Fruit fly (Drosophila melanogaster) whole organism, embryonic: Measurements from ENCODE around the gene geko.

Experiments
- Bgb ChIP-seq: fragments of 200-800 bp; sonication (Bioruptor generic); IDR thresholded peaks from 2 replicates; pipeline ENCODE4 v1.3.6; 2022; ENCODE audit warnings: missing biosample characterization, missing genetic modification characterization; ENCODE audit not compliant: partially characterized antibody
- BtbVII ChIP-seq: fragments of 200-800 bp; sonication (Bioruptor generic); optimal IDR thresholded peaks from 3 replicates; lab custom pipeline; 2017; ENCODE audit warnings: missing biosample characterization, mild to moderate bottlenecking, missing genetic modification characterization
- CG10979 ChIP-seq: fragments of 200-800 bp; sonication (Bioruptor generic); optimal IDR thresholded peaks from 2 replicates; lab custom pipeline; 2018; ENCODE audit warnings: missing biosample characterization, mild to moderate bottlenecking, missing genetic modification characterization, moderate library complexity
- CG12071 ChIP-seq: fragments of 200-800 bp; sonication (Bioruptor generic); optimal IDR thresholded peaks from 3 replicates; lab custom pipeline; 2018; ENCODE audit warnings: missing biosample characterization, mild to moderate bottlenecking, missing genetic modification characterization
- CG12155 ChIP-seq: fragments of 200-800 bp; sonication (Bioruptor generic); optimal IDR thresholded peaks from 3 replicates; lab custom pipeline; 2016; ENCODE audit warnings: missing biosample characterization, missing genetic modification characterization
- CG14050 ChIP-seq: fragments of 200-800 bp; sonication (Bioruptor generic); IDR thresholded peaks from 3 replicates; pipeline ENCODE4 v1.3.6; 2022; ENCODE audit warnings: missing biosample characterization, missing genetic modification characterization
- CG17359 ChIP-seq: fragments of 200-800 bp; sonication (Bioruptor generic); optimal IDR thresholded peaks from 3 replicates; lab custom pipeline; 2018; ENCODE audit warnings: missing biosample characterization, mild to moderate bottlenecking, missing genetic modification characterization, moderate library complexity
- CG17568 ChIP-seq: fragments of 200-800 bp; sonication (Bioruptor generic); optimal IDR thresholded peaks from 2 replicates; lab custom pipeline; 2018; ENCODE audit warnings: missing biosample characterization, mild to moderate bottlenecking, missing genetic modification characterization, moderate library complexity
- CG1832 ChIP-seq: fragments of 200-800 bp; sonication (Bioruptor generic); optimal IDR thresholded peaks from 2 replicates; lab custom pipeline; 2017; ENCODE audit warnings: missing biosample characterization, mild to moderate bottlenecking, missing genetic modification characterization, inconsistent platforms
- CG2199 ChIP-seq: fragments of 200-800 bp; sonication (Bioruptor generic); IDR thresholded peaks from 3 replicates; pipeline ENCODE4 v1.3.6; 2022; ENCODE audit warnings: missing biosample characterization, missing genetic modification characterization
- CG2875 ChIP-seq: fragments of 200-800 bp; sonication (Bioruptor generic); optimal IDR thresholded peaks from 2 replicates; lab custom pipeline; 2017; ENCODE audit warnings: missing biosample characterization, mild to moderate bottlenecking, missing genetic modification characterization, missing genetic modification reagents
- CG3281 ChIP-seq: fragments of 200-800 bp; sonication (Bioruptor generic); optimal IDR thresholded peaks from 3 replicates; lab custom pipeline; 2017; ENCODE audit warnings: missing biosample characterization, mild to moderate bottlenecking, missing genetic modification characterization
- CG3726 ChIP-seq: fragments of 200-800 bp; sonication (Bioruptor generic); IDR thresholded peaks from 3 replicates; pipeline ENCODE4, ENCODE4 v1.3.6; 2022; ENCODE audit warnings: missing biosample characterization, missing genetic modification characterization
- CG4360 ChIP-seq: fragments of 200-800 bp; sonication (Bioruptor generic); IDR thresholded peaks from 2 replicates; pipeline ENCODE4 v1.3.6; 2022; ENCODE audit warnings: missing biosample characterization, missing genetic modification characterization
- CG4424 ChIP-seq: fragments of 200-800 bp; sonication (Bioruptor generic); optimal IDR thresholded peaks from 3 replicates; lab custom pipeline; 2016; ENCODE audit warnings: missing biosample characterization, missing genetic modification characterization
- CG6683 ChIP-seq: fragments of 200-800 bp; sonication (Bioruptor generic); optimal IDR thresholded peaks from 2 replicates; lab custom pipeline; 2017; ENCODE audit warnings: missing biosample characterization, mild to moderate bottlenecking, missing genetic modification characterization, missing genetic modification reagents
- Doc3 ChIP-seq: fragments of 200-800 bp; sonication (Bioruptor generic); IDR thresholded peaks from 3 replicates; pipeline ENCODE4 v1.3.6; 2022; ENCODE audit warnings: missing biosample characterization, missing genetic modification characterization; ENCODE audit not compliant: partially characterized antibody
- Ets65A ChIP-seq: fragments of 200-800 bp; sonication (Bioruptor generic); peaks from one replicate; lab custom pipeline; 2016; ENCODE audit warnings: missing biosample characterization, missing genetic modification characterization
- Hr78 ChIP-seq, 2 experiments: fragments of 200-800 bp in 1 of 2; fragments of >200 bp in 1 of 2; sonication (Bioruptor generic) in 1 of 2; optimal IDR thresholded peaks; 2 replicates each; lab custom pipeline; 2017 to 2019; ENCODE audit warnings: missing biosample characterization in 2 of 2, missing genetic modification characterization in 2 of 2, mild to moderate bottlenecking in 1 of 2, moderate library complexity in 1 of 2
- Jarid2 ChIP-seq: fragments of 200-800 bp; sonication (Bioruptor generic); optimal IDR thresholded peaks from 3 replicates; lab custom pipeline; 2017; ENCODE audit warnings: mild to moderate bottlenecking, missing biosample characterization, missing genetic modification reagents, missing genetic modification characterization
- Med ChIP-seq: fragments of 200-800 bp; sonication (Bioruptor generic); peaks from one replicate; lab custom pipeline; 2016; ENCODE audit warnings: missing biosample characterization, missing genetic modification characterization, mild to moderate bottlenecking, inconsistent platforms, moderate library complexity
- Pdp1 ChIP-seq, 2 experiments: fragments of 200-800 bp; sonication (Bioruptor generic); optimal IDR thresholded peaks; 3 replicates each; lab custom pipeline; 2016; ENCODE audit warnings: missing biosample characterization in 2 of 2, missing genetic modification characterization in 2 of 2, mild to moderate bottlenecking in 1 of 2, moderate library complexity in 1 of 2
- Ptx1 ChIP-seq: fragments of 200-800 bp; sonication (Bioruptor generic); IDR thresholded peaks from 2 replicates; pipeline ENCODE4 v1.3.6; 2022; ENCODE audit warnings: missing biosample characterization, missing genetic modification characterization
- Tbp ChIP-seq: fragments of >200 bp; optimal IDR thresholded peaks from 2 replicates; lab custom pipeline; 2018; ENCODE audit warnings: missing biosample characterization, missing genetic modification characterization
- YL-1 ChIP-seq: fragments of 200-800 bp; sonication (Bioruptor generic); optimal IDR thresholded peaks from 3 replicates; lab custom pipeline; 2017; ENCODE audit warnings: missing biosample characterization, mild to moderate bottlenecking, missing genetic modification characterization
- bigmax ChIP-seq: fragments of 200-800 bp; sonication (Bioruptor generic); optimal IDR thresholded peaks from 2 replicates; lab custom pipeline; 2018; ENCODE audit warnings: missing biosample characterization, mild to moderate bottlenecking, missing genetic modification characterization
- cad ChIP-seq: fragments of >200 bp; optimal IDR thresholded peaks from 2 replicates; lab custom pipeline; 2017; ENCODE audit warnings: missing biosample characterization, missing genetic modification characterization
- cg ChIP-seq: fragments of 200-800 bp; sonication (Bioruptor generic); optimal IDR thresholded peaks from 3 replicates; lab custom pipeline; 2019; ENCODE audit warnings: missing biosample characterization, mild to moderate bottlenecking, missing genetic modification characterization, moderate library complexity
- chm ChIP-seq: fragments of 200-800 bp; sonication (Bioruptor generic); IDR thresholded peaks from 2 replicates; pipeline ENCODE4 v1.3.6; 2022; ENCODE audit warnings: missing biosample characterization, missing genetic modification characterization
- ci ChIP-seq: fragments of 200-800 bp; sonication (Bioruptor generic); IDR thresholded peaks from 3 replicates; pipeline ENCODE4 v1.3.6; 2022; ENCODE audit warnings: missing biosample characterization, missing genetic modification characterization
- corto ChIP-seq: fragments of 200-800 bp; sonication (Bioruptor generic); optimal IDR thresholded peaks from 2 replicates; lab custom pipeline; 2016; ENCODE audit warnings: missing biosample characterization, mild to moderate bottlenecking, missing genetic modification characterization, moderate library complexity
- crol ChIP-seq: fragments of 200-800 bp; sonication (Bioruptor generic); IDR thresholded peaks from 2 replicates; pipeline ENCODE4 v1.3.6; 2022; ENCODE audit warnings: missing biosample characterization, missing genetic modification characterization
- dmrt11E ChIP-seq: fragments of 200-800 bp; sonication (Bioruptor generic); optimal IDR thresholded peaks from 3 replicates; lab custom pipeline; 2018; ENCODE audit warnings: missing biosample characterization, mild to moderate bottlenecking, missing genetic modification characterization, moderate library complexity
- ewg ChIP-seq: fragments of 200-800 bp; sonication (Bioruptor generic); optimal IDR thresholded peaks from 3 replicates; lab custom pipeline; 2017; ENCODE audit warnings: mild to moderate bottlenecking, missing biosample characterization, missing genetic modification reagents, missing genetic modification characterization
- fd3F ChIP-seq: fragments of 200-800 bp; sonication (Bioruptor generic); optimal IDR thresholded peaks from 2 replicates; lab custom pipeline; 2018; ENCODE audit warnings: missing biosample characterization, mild to moderate bottlenecking, missing genetic modification characterization, moderate library complexity
- lbe ChIP-seq: fragments of 200-800 bp; sonication (Bioruptor generic); optimal IDR thresholded peaks from 2 replicates; lab custom pipeline; 2016; ENCODE audit warnings: missing biosample characterization, mild to moderate bottlenecking, missing genetic modification characterization
- p53 ChIP-seq: fragments of 200-800 bp; sonication (Bioruptor generic); optimal IDR thresholded peaks from 2 replicates; lab custom pipeline; 2016; ENCODE audit warnings: missing biosample characterization, missing genetic modification characterization
- sens ChIP-seq: fragments of 200-800 bp; sonication (Bioruptor generic); peaks from one replicate; lab custom pipeline; 2016; ENCODE audit warnings: missing biosample characterization, missing genetic modification characterization
- slp2 ChIP-seq: fragments of 200-800 bp; sonication (Bioruptor generic); optimal IDR thresholded peaks from 2 replicates; lab custom pipeline; 2016; ENCODE audit warnings: missing biosample characterization, missing genetic modification characterization
- sqz ChIP-seq: fragments of 200-800 bp; sonication (Bioruptor generic); optimal IDR thresholded peaks from 3 replicates; lab custom pipeline; 2018; ENCODE audit warnings: missing biosample characterization, mild to moderate bottlenecking, missing genetic modification characterization
- stc ChIP-seq: fragments of 200-800 bp; sonication (Bioruptor generic); IDR thresholded peaks from 2 replicates; pipeline ENCODE4 v1.3.6; 2022; ENCODE audit warnings: missing biosample characterization, missing genetic modification characterization
- stwl ChIP-seq: fragments of 200-800 bp; sonication (Bioruptor generic); optimal IDR thresholded peaks from 3 replicates; lab custom pipeline; 2018; ENCODE audit warnings: missing biosample characterization, mild to moderate bottlenecking, missing genetic modification characterization, moderate library complexity
- vvl ChIP-seq: fragments of 200-800 bp; sonication (Bioruptor generic); IDR thresholded peaks from 2 replicates; pipeline ENCODE4 v1.3.6; 2022; ENCODE audit warnings: missing biosample characterization, missing genetic modification characterization
- wor ChIP-seq: fragments of 200-800 bp; sonication (Bioruptor generic); IDR thresholded peaks from 2 replicates; pipeline ENCODE4 v1.3.6; 2022; ENCODE audit warnings: missing biosample characterization, missing genetic modification characterization
- zen ChIP-seq: fragments of 200-800 bp; sonication (Bioruptor generic); optimal IDR thresholded peaks from 3 replicates; lab custom pipeline; 2018; ENCODE audit warnings: missing biosample characterization, mild to moderate bottlenecking, missing genetic modification characterization, moderate library complexity

Gene geko

DNA sequence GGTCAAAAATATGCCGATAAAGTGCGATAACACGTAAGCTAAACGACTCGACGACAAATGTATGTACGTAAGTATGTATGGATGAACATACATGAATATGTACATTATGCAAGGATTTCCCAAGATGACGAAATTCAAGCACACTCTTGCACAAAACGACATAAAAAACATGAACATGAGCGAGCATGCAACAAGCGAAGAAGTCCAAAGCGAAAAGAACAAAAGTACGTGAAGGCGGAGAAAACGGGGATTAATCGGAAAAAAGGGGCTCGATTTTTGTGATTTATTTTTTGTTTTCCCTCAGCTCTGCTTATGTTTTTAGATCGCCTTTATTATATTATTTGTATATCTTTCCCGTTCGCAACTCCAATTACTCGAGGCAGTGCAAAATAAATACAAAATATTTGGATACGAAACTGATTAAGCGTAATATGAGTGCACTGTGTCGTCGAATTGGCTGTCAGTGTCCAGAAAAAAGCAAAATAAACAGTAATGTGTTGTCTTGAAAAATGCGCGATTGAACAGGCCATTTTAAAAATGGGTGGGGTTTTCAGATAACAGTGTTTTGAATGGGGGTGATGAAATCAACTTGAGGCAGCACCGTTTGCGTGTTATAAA is 48.4 kb downstream of the geko start:
- TF ChIP-seq CG17568 (no peak), CG2199 (GFP tag; lab: Robert Waterston, UW) (0 out of 3 replicates have a peak, but pooled peaks have one; percentile 32), fd3F (no peak), p53 (GFP tag; lab: Kevin White, UChicago) (peak; percentile 94), sqz (GFP tag; lab: Kevin White, UChicago) (peak; percentile 2), ci (GFP tag; lab: Robert Waterston, UW) (0 out of 3 replicates have a peak, but pooled peaks have one; percentile 9), CG3726 (GFP tag; lab: Robert Waterston, UW) (no peak)

DNA sequence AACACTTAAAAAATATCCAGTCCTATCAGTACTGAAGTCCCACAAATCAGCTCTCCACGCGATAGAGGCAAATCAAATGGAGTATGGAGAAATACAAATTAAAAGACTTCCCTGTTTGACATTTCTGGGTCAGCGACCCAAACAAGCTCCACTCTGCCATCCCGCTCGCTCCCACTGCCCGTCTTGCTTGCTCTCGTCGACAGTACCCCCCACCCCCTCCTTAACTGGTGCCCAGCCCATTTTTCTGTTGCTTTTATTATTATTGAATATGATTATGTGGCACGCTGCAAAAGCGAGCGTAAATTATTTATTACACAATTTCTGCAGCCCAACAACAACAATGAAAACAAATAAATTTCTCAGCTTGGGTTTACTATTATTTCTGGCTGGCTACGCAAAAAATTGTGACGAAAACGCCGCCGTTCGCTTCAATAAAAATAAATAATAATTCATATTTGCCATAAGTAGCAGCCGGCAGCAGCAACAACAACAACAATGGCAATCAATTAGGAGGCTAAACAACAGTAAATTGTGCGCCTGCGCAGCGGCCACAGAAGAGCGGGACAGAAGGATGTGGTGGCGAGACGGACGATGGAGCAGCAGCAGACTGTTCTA is 49.4 kb downstream of the geko start:
- TF ChIP-seq dmrt11E (tag; lab: Kevin White, UChicago) = no peak
- no peak for TF ChIP-seq slp2 (GFP tag; lab: Kevin White, UChicago)
- TF ChIP-seq CG2199 (GFP tag; lab: Robert Waterston, UW) = peak; percentile 76; the same call in 2 of the 3 replicates
- no peak for TF ChIP-seq Bgb
- TF ChIP-seq YL-1 = no peak
- peak; percentile 75 for TF ChIP-seq Ets65A
- no peak for TF ChIP-seq stwl (tag; lab: Kevin White, UChicago)
- 0 out of 2 replicates have a peak, but pooled peaks have one; percentile 33 for TF ChIP-seq chm (GFP tag; lab: Robert Waterston, UW)
- TF ChIP-seq Med (GFP tag; lab: Kevin White, UChicago) = peak; percentile 67
- no peak for TF ChIP-seq Jarid2
- no peak for TF ChIP-seq fd3F
- peak; percentile 48 for TF ChIP-seq CG1832 (GFP tag; lab: Kevin White, UChicago)
- peak; percentile 38 for TF ChIP-seq cad (GFP tag; lab: Kevin White, UChicago)
- peak; percentile 60 for TF ChIP-seq sens (GFP tag; lab: Kevin White, UChicago)
- no peak for TF ChIP-seq CG14050 (GFP tag; lab: Robert Waterston, UW)
- peak; percentile 78 for TF ChIP-seq CG4360 (GFP tag; lab: Robert Waterston, UW)
- TF ChIP-seq ci (GFP tag; lab: Robert Waterston, UW) = peak; percentile 25; the same call in 1 of the 3 replicates
- TF ChIP-seq Ptx1 (GFP tag; lab: Robert Waterston, UW) = no peak
- TF ChIP-seq Pdp1 (GFP tag; optimal IDR thresholded peaks at IDR 0.05; lab: Kevin White, UChicago) = peak in 1 of 2 experiments; percentile 9
- peak; percentile 37 for TF ChIP-seq vvl (GFP tag; lab: Robert Waterston, UW)
- 0 out of 2 replicates have a peak, but pooled peaks have one; percentile 27 for TF ChIP-seq stc (GFP tag; lab: Robert Waterston, UW)
- no peak for TF ChIP-seq CG10979
- peak; percentile 67 for TF ChIP-seq ewg
- peak in 1 of 2 experiments; percentile 30 for TF ChIP-seq Hr78 (GFP tag; optimal IDR thresholded peaks at IDR 0.05; lab: Kevin White, UChicago)
- no peak for TF ChIP-seq bigmax (GFP tag; lab: Kevin White, UChicago)
- peak; percentile 61; the same call in 1 of the 2 replicates for TF ChIP-seq crol
- no peak for TF ChIP-seq CG4424 (GFP tag; lab: Kevin White, UChicago)
- peak; percentile 14 for TF ChIP-seq sqz (GFP tag; lab: Kevin White, UChicago)
- peak; percentile 18 for TF ChIP-seq zen (tag; lab: Kevin White, UChicago)

DNA sequence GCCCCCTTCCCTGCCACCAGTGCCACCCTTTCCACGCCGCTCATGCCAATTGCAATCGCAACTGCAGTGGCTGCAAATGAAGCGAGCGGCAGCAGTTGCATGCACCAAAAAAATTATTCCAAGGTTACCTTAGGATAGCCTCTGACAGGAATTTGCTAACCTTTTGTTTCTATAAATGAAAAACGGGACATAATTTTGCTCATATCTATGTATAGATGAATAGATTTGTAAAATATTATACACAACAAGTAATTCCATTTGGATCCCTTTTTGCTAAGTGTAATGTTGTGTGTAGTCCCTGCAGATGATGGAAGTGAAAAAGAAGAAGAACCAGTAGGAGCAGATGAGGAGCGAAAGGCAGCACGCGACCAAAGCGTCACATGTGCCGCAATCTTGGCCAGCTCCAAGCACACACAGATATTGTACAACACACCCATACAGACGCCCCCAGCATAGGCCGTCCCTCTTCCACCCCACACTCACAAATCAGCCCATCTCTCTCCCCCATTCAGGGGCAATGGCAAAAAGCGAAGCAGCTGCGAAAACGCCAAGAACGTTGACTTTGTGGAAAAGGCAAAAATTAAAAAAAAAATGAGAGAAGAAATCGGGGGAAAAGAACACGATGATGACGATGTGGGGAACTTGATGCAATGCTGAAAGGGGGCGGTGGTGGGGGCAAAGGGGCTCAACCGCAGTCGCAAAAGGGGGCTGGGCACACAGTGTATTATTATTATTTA is 51.5 kb downstream of the geko start:
- TF ChIP-seq BtbVII = no peak
- TF ChIP-seq CG3281 (GFP tag; lab: Kevin White, UChicago) = no peak
- TF ChIP-seq cg (GFP tag; lab: Kevin White, UChicago) = peak; percentile 32
- TF ChIP-seq wor (GFP tag; lab: Robert Waterston, UW) = no peak
- TF ChIP-seq CG2875 (GFP tag; lab: Kevin White, UChicago) = no peak
- no peak for TF ChIP-seq CG6683 (GFP tag; lab: Kevin White, UChicago)
- TF ChIP-seq lbe (GFP tag; lab: Kevin White, UChicago) = peak; percentile 86
- TF ChIP-seq CG17359 (tag; lab: Kevin White, UChicago) = no peak
- TF ChIP-seq CG12155 (GFP tag; lab: Kevin White, UChicago) = no peak
- TF ChIP-seq dmrt11E (tag; lab: Kevin White, UChicago) = no peak
- TF ChIP-seq CG12071 = no peak
- peak; percentile 85 for TF ChIP-seq corto (GFP tag; lab: Kevin White, UChicago)
- no peak for TF ChIP-seq Tbp (GFP tag; lab: Kevin White, UChicago)
- TF ChIP-seq Doc3 = no peak
